Worm (Caenorhabditis elegans) whole organism, L4 larva: Measurements from ENCODE around the gene F22D3.4.

Source experiments
- D1046.2 ChIP-seq: fragments of 200-800 bp; sonication (Bioruptor generic); IDR thresholded peaks from 2 replicates; pipeline ENCODE4 v1.3.6; 2022; ENCODE audit warnings: missing genetic modification characterization, missing compliant biosample characterization
- F26F4.8 ChIP-seq: fragments of 200-800 bp; sonication (Bioruptor generic); conservative IDR thresholded peaks from 2 replicates; pipeline ENCODE4 v1.3.6; 2022; ENCODE audit warnings: missing genetic modification characterization, missing compliant biosample characterization
- R02D3.7 ChIP-seq: fragments of 150-350 bp; sonication (generic microtip); optimal IDR thresholded peaks from 3 replicates; lab custom pipeline; 2014; ENCODE audit warnings: missing biosample characterization, missing genetic modification characterization
- T26A8.4 ChIP-seq: fragments of 200-800 bp; sonication (Bioruptor generic); IDR thresholded peaks from 2 replicates; pipeline ENCODE4 v1.3.6; 2022; ENCODE audit warnings: missing genetic modification characterization, missing compliant biosample characterization
- Y105C5A.15 ChIP-seq: fragments of 200-800 bp; sonication (Bioruptor generic); IDR thresholded peaks from 2 replicates; pipeline ENCODE4 v1.3.6; 2022; ENCODE audit warnings: missing genetic modification characterization, missing compliant biosample characterization
- Y48G9A.11 ChIP-seq: fragments of 200-800 bp; sonication (Bioruptor generic); IDR thresholded peaks from 2 replicates; pipeline ENCODE4 v1.3.6; 2022; ENCODE audit warnings: missing genetic modification reagents, missing genetic modification characterization, missing compliant biosample characterization
- ZK337.2 ChIP-seq: fragments of 200-800 bp; sonication (Bioruptor generic); IDR thresholded peaks from 2 replicates; pipeline ENCODE4 v1.3.6; 2022; ENCODE audit warnings: missing genetic modification reagents, missing genetic modification characterization, missing compliant biosample characterization
- ZK546.5 ChIP-seq, 2 experiments: sonication (generic microtip); optimal IDR thresholded peaks; 2 replicates each; lab custom pipeline; 2017; ENCODE audit warnings: missing biosample characterization in 2 of 2, missing genetic modification characterization in 2 of 2
- aly-2 ChIP-seq: sonication (generic microtip); optimal IDR thresholded peaks from 2 replicates; lab custom pipeline; 2018; ENCODE audit warnings: missing biosample characterization, missing genetic modification characterization
- ama-1 ChIP-seq: fragments of 150-350 bp; optimal IDR thresholded peaks from 2 replicates; lab custom pipeline; 2014; ENCODE audit warnings: inconsistent platforms, mixed read lengths
- arid-1 ChIP-seq: fragments of 200-800 bp; sonication (Bioruptor generic); conservative IDR thresholded peaks from 2 replicates; pipeline ENCODE4 v1.3.6; 2022; ENCODE audit warnings: missing genetic modification reagents, missing genetic modification characterization, missing compliant biosample characterization
- ceh-20 ChIP-seq: fragments of 200-800 bp; sonication (Bioruptor generic); IDR thresholded peaks from 2 replicates; pipeline ENCODE4 v1.3.6; 2022; ENCODE audit warnings: missing genetic modification reagents, missing genetic modification characterization, missing compliant biosample characterization
- ceh-28 ChIP-seq: fragments of 150-350 bp; optimal IDR thresholded peaks from 2 replicates; lab custom pipeline; 2014; ENCODE audit warnings: missing biosample characterization, missing genetic modification reagents, missing genetic modification characterization
- ceh-44 ChIP-seq: fragments of 200-800 bp; sonication (Bioruptor generic); IDR thresholded peaks from 2 replicates; pipeline ENCODE4 v1.3.6; 2022; ENCODE audit warnings: missing genetic modification reagents, missing genetic modification characterization, missing compliant biosample characterization
- ceh-62 ChIP-seq: sonication (generic microtip); optimal IDR thresholded peaks from 2 replicates; lab custom pipeline; 2017; ENCODE audit warnings: missing biosample characterization, missing genetic modification characterization
- ceh-82 ChIP-seq: sonication (generic microtip); optimal IDR thresholded peaks from 2 replicates; lab custom pipeline; 2017; ENCODE audit warnings: missing biosample characterization, missing genetic modification characterization
- cey-2 ChIP-seq: sonication (generic microtip); optimal IDR thresholded peaks from 3 replicates; lab custom pipeline; 2017; ENCODE audit warnings: missing genetic modification characterization, mild to moderate bottlenecking, missing compliant biosample characterization, antibody characterized with exemption, borderline replicate concordance; ENCODE audit not compliant: insufficient read depth
- ctbp-1 ChIP-seq: fragments of 200-800 bp; sonication (Bioruptor generic); IDR thresholded peaks from 2 replicates; pipeline ENCODE4 v1.3.6; 2022; ENCODE audit warnings: missing genetic modification reagents, missing genetic modification characterization, missing compliant biosample characterization
- daf-16 ChIP-seq, 3 experiments: sonication (generic microtip); optimal IDR thresholded peaks; 2 replicates each; lab custom pipeline; 2016 to 2017; ENCODE audit warnings: missing genetic modification characterization in 3 of 3, missing genetic modification reagents in 3 of 3, mild to moderate bottlenecking in 2 of 3, missing compliant biosample characterization in 2 of 3, missing biosample characterization in 1 of 3, moderate library complexity in 1 of 3
- dpl-1 ChIP-seq: fragments of 150-350 bp; optimal IDR thresholded peaks from 2 replicates; lab custom pipeline; 2014; ENCODE audit warnings: missing biosample characterization, missing genetic modification reagents, missing genetic modification characterization
- duxl-1 ChIP-seq: sonication (generic microtip); optimal IDR thresholded peaks from 2 replicates; lab custom pipeline; 2016; ENCODE audit warnings: mild to moderate bottlenecking, missing genetic modification characterization, moderate library complexity, missing compliant biosample characterization; ENCODE audit not compliant: poor library complexity
- dve-1 ChIP-seq: sonication (generic microtip); optimal IDR thresholded peaks from 2 replicates; lab custom pipeline; 2017; ENCODE audit warnings: antibody characterized with exemption, mild to moderate bottlenecking, missing genetic modification characterization, missing compliant biosample characterization; ENCODE audit not compliant: insufficient read depth
- egl-27 ChIP-seq: sonication (generic microtip); optimal IDR thresholded peaks from 3 replicates; lab custom pipeline; 2017; ENCODE audit warnings: missing biosample characterization, missing genetic modification reagents, missing genetic modification characterization
- hlh-30 ChIP-seq: sonication (generic microtip); optimal IDR thresholded peaks from 2 replicates; lab custom pipeline; 2017; ENCODE audit warnings: antibody characterized with exemption, mild to moderate bottlenecking, missing genetic modification characterization, missing compliant biosample characterization; ENCODE audit not compliant: insufficient read depth
- hmg-1.1 ChIP-seq: fragments of 200-800 bp; sonication (Bioruptor generic); IDR thresholded peaks from 2 replicates; pipeline ENCODE4 v1.3.6; 2022; ENCODE audit warnings: missing genetic modification reagents, missing genetic modification characterization, missing compliant biosample characterization
- lim-7 ChIP-seq: fragments of 200-800 bp; sonication (Bioruptor generic); IDR thresholded peaks from 2 replicates; pipeline ENCODE4 v1.3.6; 2022; ENCODE audit warnings: missing genetic modification characterization, missing compliant biosample characterization
- lin-1 ChIP-seq: fragments of 200-800 bp; sonication (Bioruptor generic); IDR thresholded peaks from 2 replicates; pipeline ENCODE4 v1.3.6; 2022; ENCODE audit warnings: missing genetic modification reagents, missing genetic modification characterization, missing compliant biosample characterization
- lin-13 ChIP-seq: fragments of 150-350 bp; optimal IDR thresholded peaks from 2 replicates; lab custom pipeline; 2014; ENCODE audit warnings: missing biosample characterization, missing genetic modification reagents, missing genetic modification characterization
- lin-39 ChIP-seq: fragments of 150-350 bp; optimal IDR thresholded peaks from 2 replicates; lab custom pipeline; 2014; ENCODE audit warnings: missing biosample characterization, missing genetic modification reagents, missing genetic modification characterization
- lir-3 ChIP-seq: sonication (generic microtip); optimal IDR thresholded peaks from 2 replicates; lab custom pipeline; 2016; ENCODE audit warnings: mild to moderate bottlenecking, missing genetic modification characterization, missing compliant biosample characterization
- madf-5 ChIP-seq, 2 experiments: fragments of 200-800 bp; sonication (Bioruptor generic); IDR thresholded peaks; 2 replicates each; pipeline ENCODE4 v1.3.6; 2022; ENCODE audit warnings: missing compliant biosample characterization in 2 of 2, missing genetic modification characterization in 2 of 2
- madf-9 ChIP-seq: fragments of 200-800 bp; sonication (Bioruptor generic); conservative IDR thresholded peaks from 2 replicates; pipeline ENCODE4 v1.3.6; 2022; ENCODE audit warnings: missing genetic modification reagents, missing genetic modification characterization, missing compliant biosample characterization
- mdt-29 ChIP-seq: fragments of 200-800 bp; sonication (Bioruptor generic); IDR thresholded peaks from 2 replicates; pipeline ENCODE4 v1.3.6; 2022; ENCODE audit warnings: missing genetic modification reagents, missing genetic modification characterization, missing compliant biosample characterization
- mes-2 ChIP-seq: sonication (generic microtip); optimal IDR thresholded peaks from 2 replicates; lab custom pipeline; 2016; ENCODE audit warnings: missing genotype, mild to moderate bottlenecking, missing genetic modification characterization, missing compliant biosample characterization; ENCODE audit not compliant: poor library complexity, severe bottlenecking
- mxl-2 ChIP-seq: fragments of 200-800 bp; sonication (Bioruptor generic); conservative IDR thresholded peaks from 2 replicates; pipeline ENCODE4 v1.3.6; 2022; ENCODE audit warnings: missing genetic modification reagents, missing genetic modification characterization, missing compliant biosample characterization
- nhr-102 ChIP-seq: sonication (generic microtip); optimal IDR thresholded peaks from 2 replicates; lab custom pipeline; 2016; ENCODE audit warnings: mild to moderate bottlenecking, missing genetic modification characterization, moderate library complexity, missing compliant biosample characterization
- nhr-6 ChIP-seq: fragments of 150-350 bp; optimal IDR thresholded peaks from 2 replicates; lab custom pipeline; 2014; ENCODE audit warnings: missing biosample characterization, missing genetic modification characterization
- nhr-76 ChIP-seq: fragments of 150-350 bp; optimal IDR thresholded peaks from 2 replicates; lab custom pipeline; 2014; ENCODE audit warnings: missing biosample characterization, missing genetic modification characterization
- nhr-77 ChIP-seq: fragments of 150-350 bp; optimal IDR thresholded peaks from 2 replicates; lab custom pipeline; 2014; ENCODE audit warnings: missing biosample characterization, missing genetic modification characterization
- set-16 ChIP-seq: fragments of 200-800 bp; sonication (Bioruptor generic); IDR thresholded peaks from 2 replicates; pipeline ENCODE4 v1.3.6; 2022; ENCODE audit warnings: missing genetic modification reagents, missing genetic modification characterization, missing compliant biosample characterization
- tag-97 ChIP-seq: fragments of 200-800 bp; sonication (Bioruptor generic); IDR thresholded peaks from 2 replicates; pipeline ENCODE4 v1.3.6; 2022; ENCODE audit warnings: missing genetic modification characterization, missing compliant biosample characterization
- unc-130 ChIP-seq: sonication (generic microtip); optimal IDR thresholded peaks from 2 replicates; lab custom pipeline; 2016; ENCODE audit warnings: missing genetic modification reagents, missing genetic modification characterization, missing compliant biosample characterization
- unc-39 ChIP-seq: sonication (generic microtip); optimal IDR thresholded peaks from 2 replicates; lab custom pipeline; 2017; ENCODE audit warnings: missing biosample characterization, missing genetic modification characterization
- unc-62 ChIP-seq, 3 experiments: fragments of 150-350 bp in 1 of 3; sonication (generic microtip); optimal IDR thresholded peaks in 2 of 3; peaks in 1 of 3; 1 replicate in 1 of 3; 2 replicates in 2 of 3; lab custom pipeline; 2014 to 2017; ENCODE audit warnings: missing biosample characterization in 3 of 3, missing genetic modification characterization in 3 of 3, missing genetic modification reagents in 3 of 3, missing genotype in 1 of 3
- zag-1 ChIP-seq: fragments of 150-350 bp; optimal IDR thresholded peaks from 2 replicates; lab custom pipeline; 2014; ENCODE audit warnings: missing biosample characterization, missing genetic modification characterization
- zfp-2 ChIP-seq: sonication (generic microtip); optimal IDR thresholded peaks from 2 replicates; lab custom pipeline; 2016; ENCODE audit warnings: mild to moderate bottlenecking, missing genetic modification characterization, missing compliant biosample characterization
- zfp-3 ChIP-seq: fragments of 200-800 bp; sonication (Bioruptor generic); conservative IDR thresholded peaks from 2 replicates; pipeline ENCODE4 v1.3.6; 2022; ENCODE audit warnings: missing genetic modification reagents, missing genetic modification characterization, missing compliant biosample characterization
- zip-2 ChIP-seq: fragments of 150-350 bp; optimal IDR thresholded peaks from 2 replicates; lab custom pipeline; 2014; ENCODE audit warnings: missing biosample characterization, missing genetic modification characterization
- ztf-11 ChIP-seq: fragments of 150-350 bp; optimal IDR thresholded peaks from 2 replicates; lab custom pipeline; 2014; ENCODE audit warnings: missing biosample characterization, missing genetic modification characterization

F22D3.4 gene

ce11 chrII:6968191-6968675, 40.8 kb upstream of the F22D3.4 start (continued):
- no peak for TF ChIP-seq ceh-82 (tag; lab: Kevin White, UChicago)
- TF ChIP-seq hlh-30 (tag; lab: Kevin White, UChicago), result peak; percentile 91
- TF ChIP-seq set-16 (GFP tag; lab: Robert Waterston, UW), result peak; percentile 66
- TF ChIP-seq mdt-29 (GFP tag; lab: Robert Waterston, UW), result peak; percentile 55; the same call in 1 of the 2 replicates
- TF ChIP-seq ceh-62 (tag; lab: Kevin White, UChicago), result no peak
- peak; percentile 51 for TF ChIP-seq nhr-6 (tag; lab: Kevin White, UChicago)
- TF ChIP-seq unc-39 (tag; lab: Kevin White, UChicago), result no peak
- TF ChIP-seq R02D3.7 (tag; lab: Kevin White, UChicago), result no peak
- peak; percentile 96 for TF ChIP-seq T26A8.4 (GFP tag; lab: Robert Waterston, UW)
- TF ChIP-seq ceh-44 (GFP tag; lab: Robert Waterston, UW), result peak; percentile 80
- no peak for TF ChIP-seq F26F4.8 (GFP tag; lab: Robert Waterston, UW)
- peak; percentile 68 for TF ChIP-seq lin-13 (GFP tag; lab: Kevin White, UChicago)
- TF ChIP-seq zag-1 (tag; lab: Kevin White, UChicago), result no peak
- no peak for TF ChIP-seq cey-2 (tag; lab: Kevin White, UChicago)
- 0 out of 2 replicates have a peak, but pooled peaks have one; percentile 5 for TF ChIP-seq lim-7 (GFP tag; lab: Robert Waterston, UW)
- no peak for TF ChIP-seq madf-5 (GFP tag; IDR thresholded peaks at IDR 0.05; lab: Robert Waterston, UW)
- TF ChIP-seq D1046.2 (GFP tag; lab: Robert Waterston, UW), result 0 out of 2 replicates have a peak, but pooled peaks have one; percentile 70
- 0 out of 2 replicates have a peak, but pooled peaks have one; percentile 14 for TF ChIP-seq hmg-1.1 (GFP tag; lab: Robert Waterston, UW)
- no peak for TF ChIP-seq lin-39 (tag; lab: Kevin White, UChicago)
- no peak for TF ChIP-seq ceh-28 (tag; lab: Kevin White, UChicago)
- TF ChIP-seq zfp-3 (GFP tag; lab: Robert Waterston, UW), result no peak
- TF ChIP-seq egl-27 (tag; lab: Kevin White, UChicago), result no peak
- TF ChIP-seq aly-2, result peak; percentile 52
- TF ChIP-seq madf-9 (GFP tag; lab: Robert Waterston, UW), result no peak
- TF ChIP-seq Y48G9A.11 (GFP tag; lab: Robert Waterston, UW), result peak; percentile 91
- TF ChIP-seq mxl-2 (GFP tag; lab: Robert Waterston, UW), result 0 out of 2 replicates have a peak, but pooled peaks have one; percentile 34
- TF ChIP-seq ceh-20 (GFP tag; lab: Robert Waterston, UW), result 0 out of 2 replicates have a peak, but pooled peaks have one; percentile 20
- no peak for TF ChIP-seq ztf-11 (tag; lab: Kevin White, UChicago)
- peak; percentile 91 for TF ChIP-seq nhr-102 (tag; lab: Kevin White, UChicago)
- TF ChIP-seq unc-130 (GFP tag; lab: Kevin White, UChicago), result peak; percentile 66
- TF ChIP-seq Y105C5A.15 (GFP tag; lab: Robert Waterston, UW), result no peak
- TF ChIP-seq nhr-77 (tag; lab: Kevin White, UChicago), result no peak
- no peak for TF ChIP-seq ZK546.5 (tag; optimal IDR thresholded peaks at IDR 0.05; lab: Kevin White, UChicago)
- peak; percentile 57 for TF ChIP-seq duxl-1 (tag; lab: Kevin White, UChicago)
- TF ChIP-seq mes-2, result peak; percentile 82
- TF ChIP-seq dve-1, result peak; percentile 81
- TF ChIP-seq ctbp-1 (GFP tag; lab: Robert Waterston, UW), result peak; percentile 58
- no peak for TF ChIP-seq zfp-2 (tag; lab: Kevin White, UChicago)
- peak; percentile 38 for TF ChIP-seq dpl-1
- no peak for TF ChIP-seq nhr-76 (tag; lab: Kevin White, UChicago)
- peak; percentile 77 for TF ChIP-seq arid-1
- TF ChIP-seq ZK337.2 (GFP tag; lab: Robert Waterston, UW), result no peak
- peak; percentile 60 to 90 for TF ChIP-seq daf-16 (GFP tag; optimal IDR thresholded peaks at IDR 0.05; lab: Kevin White, UChicago)
- TF ChIP-seq daf-16 (tag; optimal IDR thresholded peaks at IDR 0.05; lab: Kevin White, UChicago), result peak; percentile 63
- TF ChIP-seq lin-1 (GFP tag; lab: Robert Waterston, UW), result peak; percentile 53; the same call in 1 of the 2 replicates
- peak; percentile 98 for TF ChIP-seq ama-1 (lab: Kevin White, UChicago)
- TF ChIP-seq tag-97 (GFP tag; lab: Robert Waterston, UW), result no peak
- TF ChIP-seq unc-62 (GFP tag; optimal IDR thresholded peaks at IDR 0.05 in 1 of 2; lab: Kevin White, UChicago), result peak in 1 of 2 experiments; percentile 69
- TF ChIP-seq unc-62 (tag; optimal IDR thresholded peaks at IDR 0.05; lab: Kevin White, UChicago), result no peak
- peak; percentile 2 for TF ChIP-seq lir-3 (tag; lab: Kevin White, UChicago)
- peak; percentile 11 for TF ChIP-seq zip-2
